Fruit fly (Drosophila melanogaster) whole organism, adult: Measurements from ENCODE around the gene mthl9.

Experiments
- Crg-1 ChIP-seq: fragments of 200-800 bp; sonication (Bioruptor generic); optimal IDR thresholded peaks from 2 replicates; lab custom pipeline; 2016; ENCODE audit warnings: missing biosample characterization, missing genetic modification characterization
- kay ChIP-seq: fragments of 200-800 bp; sonication (Bioruptor generic); peaks from one replicate; lab custom pipeline; 2016; ENCODE audit warnings: missing biosample characterization, missing genetic modification characterization, borderline replicate concordance

DNA sequence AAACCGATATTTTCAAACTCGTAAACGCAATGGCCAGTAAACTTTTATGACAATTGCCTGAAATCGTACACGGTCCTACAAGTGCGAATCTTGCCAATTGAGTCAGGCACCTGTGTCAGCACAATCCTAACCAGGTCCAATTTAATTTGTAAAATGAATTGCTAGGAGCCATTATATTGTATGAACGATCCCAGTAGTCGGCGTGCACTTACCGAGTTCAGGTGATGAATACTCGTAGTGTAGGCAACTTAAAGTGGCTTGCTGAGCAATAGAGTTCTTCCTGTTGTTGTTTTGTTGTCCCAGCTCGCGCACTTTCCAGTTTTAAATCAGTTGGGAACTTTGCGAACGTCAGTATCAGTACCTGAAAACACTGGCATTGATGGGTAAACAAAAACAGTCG lies 8.5 kb upstream of the mthl9 start:
- TF ChIP-seq kay (no peak), Crg-1 (no peak)
